Worm (Caenorhabditis elegans) whole organism, dauer: Measurements from ENCODE around the gene lpd-9.

ENCODE experiments used
- unc-62 ChIP-seq: sonication (generic microtip); optimal IDR thresholded peaks from 2 replicates; lab custom pipeline; 2017; ENCODE audit warnings: missing biosample characterization, missing genetic modification reagents, missing genetic modification characterization

lpd-9 gene

ce11 chrV:10598670-10599154, 19.6 kb downstream of the lpd-9 start, which contains the start of gene scpl-4:
TSS of gene scpl-4 (plus strand) at chrV:10599104.
- TF ChIP-seq unc-62 (GFP tag; lab: Kevin White, UChicago), result no peak

- TF ChIP-seq unc-62 (GFP tag; lab: Kevin White, UChicago), result no peak
These were observed 23.2 kb downstream of the lpd-9 start, which contains the start of gene H27A22.1 for ce11 chrV:10602051-10602937. TSS of gene H27A22.1 (plus strand) at chrV:10602555.

ce11 chrV:10615496-10615895, 36.4 kb downstream of the lpd-9 start, which contains the start of gene H09F14.1:
TSS of gene H09F14.1 (minus strand) at chrV:10615596.
- TF ChIP-seq unc-62 (GFP tag; lab: Kevin White, UChicago), result no peak
